Worm (Caenorhabditis elegans) whole organism, L4/young adult: Measurements from ENCODE around the gene nas-18.
"Not testable (repeated sequence)": the region's sequence is repeated elsewhere in the genome, so short reads cannot be mapped to it uniquely, and the experiment has no call there.

ENCODE experiments used
- W03F9.2 ChIP-seq: fragments of 150-350 bp; optimal IDR thresholded peaks from 2 replicates; lab custom pipeline; 2014; ENCODE audit warnings: missing biosample characterization, missing genetic modification characterization
- dao-5 ChIP-seq: sonication (generic microtip); optimal IDR thresholded peaks from 2 replicates; lab custom pipeline; 2016; ENCODE audit warnings: missing genotype, missing genetic modification characterization, moderate library complexity, missing compliant biosample characterization
- him-1 ChIP-seq: sonication (generic microtip); optimal IDR thresholded peaks from 2 replicates; lab custom pipeline; 2016; ENCODE audit warnings: missing genotype, missing genetic modification reagents, missing genetic modification characterization, missing compliant biosample characterization

Gene nas-18

ce11 chrV:11386428-11386827 lies 9.8 kb upstream of the nas-18 start, which contains the start of gene F55C10.4:
Gene F55C10.4, plus strand, starts transcription at chrV:11386728.
- no peak for TF ChIP-seq him-1
- TF ChIP-seq W03F9.2 (tag; lab: Kevin White, UChicago): no peak
- no peak for TF ChIP-seq dao-5 (tag; lab: Kevin White, UChicago)

ce11 chrV:11389776-11390175 lies 6.5 kb upstream of the nas-18 start, which contains the start of gene col-155:
Gene col-155, minus strand, starts transcription at chrV:11389876.
- TF ChIP-seq him-1 (no peak), W03F9.2 (tag; lab: Kevin White, UChicago) (no peak), dao-5 (tag; lab: Kevin White, UChicago) (no peak)

ce11 chrV:11390394-11390793 lies 5.8 kb upstream of the nas-18 start, which contains the start of the genes K03B8.11 and K03B8.14:
Gene K03B8.11, minus strand, starts transcription at chrV:11390494.
Gene K03B8.14, plus strand, starts transcription at chrV:11390503.
- no peak for TF ChIP-seq him-1
- no peak for TF ChIP-seq dao-5 (tag; lab: Kevin White, UChicago)
- no peak for TF ChIP-seq W03F9.2 (tag; lab: Kevin White, UChicago)

ce11 chrV:11392020-11392419 lies 4.2 kb upstream of the nas-18 start, which contains the start of gene nas-16:
Gene nas-16, plus strand, starts transcription at chrV:11392320.
- TF ChIP-seq dao-5 (tag; lab: Kevin White, UChicago) (no peak), him-1 (no peak), W03F9.2 (tag; lab: Kevin White, UChicago) (no peak)

ce11 chrV:11395024-11395423 lies 1.2 kb upstream of the nas-18 start, which contains the start of gene K03B8.4:
Gene K03B8.4, minus strand, starts transcription at chrV:11395124.
- TF ChIP-seq W03F9.2 (tag; lab: Kevin White, UChicago); dao-5 (tag; lab: Kevin White, UChicago); him-1: not testable (repeated sequence)

ce11 chrV:11398616-11399015 lies 2.4 kb downstream of the nas-18 start, which contains the start of gene nas-17:
Gene nas-17, plus strand, starts transcription at chrV:11398916.
- TF ChIP-seq W03F9.2 (tag; lab: Kevin White, UChicago) (no peak), dao-5 (tag; lab: Kevin White, UChicago) (no peak), him-1 (no peak)

- TF ChIP-seq dao-5 (tag; lab: Kevin White, UChicago): no peak
- no peak for TF ChIP-seq him-1
- TF ChIP-seq W03F9.2 (tag; lab: Kevin White, UChicago): no peak
These were observed 6.4 kb downstream of the nas-18 start, which contains the start of gene nas-19 for ce11 chrV:11402610-11403009. Gene nas-19, minus strand, starts transcription at chrV:11402710.

- no peak for TF ChIP-seq W03F9.2 (tag; lab: Kevin White, UChicago)
- no peak for TF ChIP-seq him-1
- TF ChIP-seq dao-5 (tag; lab: Kevin White, UChicago): no peak
These were observed 6.8 kb downstream of the nas-18 start for ce11 chrV:11403059-11403458.

ce11 chrV:11403702-11404101 lies 7.5 kb downstream of the nas-18 start:
- TF ChIP-seq dao-5 (tag; lab: Kevin White, UChicago) (no peak), W03F9.2 (tag; lab: Kevin White, UChicago) (no peak), him-1 (no peak)

ce11 chrV:11407251-11407650 lies 11.0 kb downstream of the nas-18 start, which contains the start of gene K03B8.6:
Gene K03B8.6, plus strand, starts transcription at chrV:11407584.
- TF ChIP-seq him-1: no peak
- TF ChIP-seq W03F9.2 (tag; lab: Kevin White, UChicago): no peak
- no peak for TF ChIP-seq dao-5 (tag; lab: Kevin White, UChicago)

- no peak for TF ChIP-seq dao-5 (tag; lab: Kevin White, UChicago)
- TF ChIP-seq W03F9.2 (tag; lab: Kevin White, UChicago): no peak
- TF ChIP-seq him-1: no peak
These were observed 14.8 kb downstream of the nas-18 start, which contains the start of the genes K03B8.8 and grl-3 for ce11 chrV:11410902-11411561. Gene K03B8.8, minus strand, starts transcription at chrV:11411002. Gene grl-3, plus strand, starts transcription at chrV:11411511.

ce11 chrV:11412125-11412524 lies 15.9 kb downstream of the nas-18 start:
- TF ChIP-seq W03F9.2 (tag; lab: Kevin White, UChicago) (no peak), dao-5 (tag; lab: Kevin White, UChicago) (no peak), him-1 (no peak)

ce11 chrV:11415059-11415458 lies 18.8 kb downstream of the nas-18 start, which contains the start of gene deg-3:
Gene deg-3, minus strand, starts transcription at chrV:11415159.
- TF ChIP-seq dao-5 (tag; lab: Kevin White, UChicago) (no peak), W03F9.2 (tag; lab: Kevin White, UChicago) (no peak), him-1 (no peak)

ce11 chrV:11421605-11422004 lies 25.4 kb downstream of the nas-18 start, which contains the start of gene des-2:
Gene des-2, minus strand, starts transcription at chrV:11421705.
- TF ChIP-seq dao-5 (tag; lab: Kevin White, UChicago): no peak
- TF ChIP-seq him-1: no peak
- TF ChIP-seq W03F9.2 (tag; lab: Kevin White, UChicago): no peak
